Fruit fly (Drosophila melanogaster) whole organism, pupa: ENCODE measurements around the gene CG14965.

Source experiments
- CG10348 ChIP-seq: fragments of 200-800 bp; sonication (Bioruptor generic); IDR thresholded peaks from 2 replicates; pipeline ENCODE4 v1.3.6; 2022; ENCODE audit warnings: missing biosample characterization, missing genetic modification characterization
- CG12605 ChIP-seq: fragments of 200-800 bp; sonication (Bioruptor generic); IDR thresholded peaks from 2 replicates; pipeline ENCODE4 v1.3.6; 2022; ENCODE audit warnings: missing biosample characterization, missing genetic modification characterization
- CG13204 ChIP-seq: fragments of 200-800 bp; sonication (Bioruptor generic); optimal IDR thresholded peaks from 2 replicates; lab custom pipeline; 2018; ENCODE audit warnings: missing biosample characterization, mild to moderate bottlenecking, missing genetic modification characterization, moderate library complexity
- CG14655 ChIP-seq: fragments of 200-800 bp; sonication (Bioruptor generic); optimal IDR thresholded peaks from 3 replicates; lab custom pipeline; 2017; ENCODE audit warnings: mild to moderate bottlenecking, missing biosample characterization, missing genetic modification reagents, missing genetic modification characterization
- CG15710 ChIP-seq: fragments of 200-800 bp; sonication (Bioruptor generic); optimal IDR thresholded peaks from 2 replicates; lab custom pipeline; 2018; ENCODE audit warnings: missing biosample characterization, mild to moderate bottlenecking, missing genetic modification characterization, moderate library complexity
- CG17806 ChIP-seq: fragments of 200-800 bp; sonication (Bioruptor generic); optimal IDR thresholded peaks from 2 replicates; lab custom pipeline; 2018; ENCODE audit warnings: missing biosample characterization, mild to moderate bottlenecking, missing genetic modification characterization, moderate library complexity
- CG32121 ChIP-seq: fragments of 200-800 bp; sonication (Bioruptor generic); IDR thresholded peaks from 2 replicates; pipeline ENCODE4 v1.3.6; 2022; ENCODE audit warnings: missing biosample characterization, missing genetic modification characterization
- CG34367 ChIP-seq: fragments of 200-800 bp; sonication (Bioruptor generic); optimal IDR thresholded peaks from 2 replicates; lab custom pipeline; 2018; ENCODE audit warnings: missing biosample characterization, mild to moderate bottlenecking, missing genetic modification characterization
- CG4496 ChIP-seq: fragments of 200-800 bp; sonication (Bioruptor generic); IDR thresholded peaks from 3 replicates; pipeline ENCODE4 v1.3.6; 2022; ENCODE audit warnings: missing biosample characterization, missing genetic modification characterization
- CG8159 ChIP-seq: fragments of 200-800 bp; sonication (Bioruptor generic); optimal IDR thresholded peaks from 3 replicates; lab custom pipeline; 2018; ENCODE audit warnings: missing biosample characterization, mild to moderate bottlenecking, missing genetic modification characterization, moderate library complexity
- CG8301 ChIP-seq: fragments of 200-800 bp; sonication (Bioruptor generic); optimal IDR thresholded peaks from 2 replicates; lab custom pipeline; 2018; ENCODE audit warnings: missing biosample characterization, mild to moderate bottlenecking, missing genetic modification characterization
- CG9948 ChIP-seq: fragments of 200-800 bp; sonication (Bioruptor generic); optimal IDR thresholded peaks from 2 replicates; lab custom pipeline; 2018; ENCODE audit warnings: missing biosample characterization, mild to moderate bottlenecking, missing genetic modification characterization, moderate library complexity
- D1 ChIP-seq: fragments of 200-800 bp; sonication (Bioruptor generic); optimal IDR thresholded peaks from 2 replicates; lab custom pipeline; 2018; ENCODE audit warnings: missing biosample characterization, mild to moderate bottlenecking, missing genetic modification characterization, moderate library complexity
- EcR ChIP-seq: fragments of 200-800 bp; sonication (Bioruptor generic); optimal IDR thresholded peaks from 3 replicates; lab custom pipeline; 2019; ENCODE audit warnings: missing biosample characterization, missing genetic modification characterization, mild to moderate bottlenecking, moderate library complexity, missing genetic modification reagents
- Ets98B ChIP-seq: fragments of 200-800 bp; sonication (Bioruptor generic); IDR thresholded peaks from 2 replicates; pipeline ENCODE4 v1.3.6; 2022; ENCODE audit warnings: missing biosample characterization, missing genetic modification characterization
- Pif1A ChIP-seq: fragments of 200-800 bp; sonication (Bioruptor generic); optimal IDR thresholded peaks from 3 replicates; lab custom pipeline; 2016; ENCODE audit warnings: missing biosample characterization, missing genetic modification characterization
- Pif1B ChIP-seq: fragments of 200-800 bp; sonication (Bioruptor generic); optimal IDR thresholded peaks from 3 replicates; lab custom pipeline; 2016; ENCODE audit warnings: missing biosample characterization, missing genetic modification characterization
- Snoo ChIP-seq: fragments of 200-800 bp; sonication (Bioruptor generic); optimal IDR thresholded peaks from 3 replicates; lab custom pipeline; 2017; ENCODE audit warnings: missing biosample characterization, mild to moderate bottlenecking, missing genetic modification characterization, inconsistent platforms
- fd96Ca ChIP-seq: fragments of 200-800 bp; sonication (Bioruptor generic); IDR thresholded peaks from 3 replicates; pipeline ENCODE4 v1.3.6; 2022; ENCODE audit warnings: missing biosample characterization, missing genetic modification characterization
- gl ChIP-seq: fragments of 200-800 bp; sonication (Bioruptor generic); optimal IDR thresholded peaks from 2 replicates; lab custom pipeline; 2018; ENCODE audit warnings: missing biosample characterization, mild to moderate bottlenecking, missing genetic modification characterization
- rn ChIP-seq: fragments of 200-800 bp; sonication (Bioruptor generic); IDR thresholded peaks from 2 replicates; pipeline ENCODE4 v1.3.6; 2022; ENCODE audit warnings: missing biosample characterization, missing genetic modification characterization

CG14965 gene

DNA sequence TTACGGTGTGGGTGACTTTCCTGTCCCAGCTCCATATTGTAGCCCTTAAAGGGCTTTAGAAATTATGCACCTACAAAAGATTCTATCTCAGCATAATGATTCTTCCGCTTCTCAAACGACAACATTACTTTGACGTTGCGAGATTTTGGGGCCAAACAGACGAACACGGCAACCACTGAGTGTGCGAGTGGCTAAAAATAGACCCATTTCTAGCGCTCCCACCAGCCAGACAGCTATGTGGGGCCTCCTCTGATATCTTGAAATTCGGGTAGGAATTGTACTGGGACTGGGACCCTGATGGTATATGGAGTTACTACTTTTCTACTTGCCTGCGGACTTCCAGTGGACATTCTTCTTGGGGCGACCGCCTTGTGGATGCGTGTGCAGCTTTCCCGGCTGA, 14.4 kb downstream of the CG14965 start:
- TF ChIP-seq CG14655 (GFP tag; lab: Kevin White, UChicago), result no peak
- TF ChIP-seq CG15710 (tag; lab: Kevin White, UChicago), result no peak
- TF ChIP-seq CG8159 (tag; lab: Kevin White, UChicago), result no peak
- no peak for TF ChIP-seq gl (tag; lab: Kevin White, UChicago)
- no peak for TF ChIP-seq D1 (tag; lab: Kevin White, UChicago)
- TF ChIP-seq CG34367 (tag; lab: Kevin White, UChicago), result no peak
- TF ChIP-seq Pif1B (GFP tag; lab: Kevin White, UChicago), result no peak
- TF ChIP-seq Pif1A (GFP tag; lab: Kevin White, UChicago), result no peak
- TF ChIP-seq CG12605 (GFP tag; lab: Robert Waterston, UW), result no peak
- no peak for TF ChIP-seq Snoo (tag; lab: Kevin White, UChicago)
- TF ChIP-seq EcR (GFP tag; lab: Kevin White, UChicago), result no peak
- TF ChIP-seq CG10348, result no peak
- no peak for TF ChIP-seq CG32121
- TF ChIP-seq CG17806 (tag; lab: Kevin White, UChicago), result no peak
- no peak for TF ChIP-seq rn (GFP tag; lab: Robert Waterston, UW)
- no peak for TF ChIP-seq CG13204 (GFP tag; lab: Kevin White, UChicago)
- no peak for TF ChIP-seq Ets98B (GFP tag; lab: Robert Waterston, UW)
- TF ChIP-seq fd96Ca (GFP tag; lab: Robert Waterston, UW), result no peak
- no peak for TF ChIP-seq CG8301

- no peak for TF ChIP-seq CG8159 (tag; lab: Kevin White, UChicago)
- no peak for TF ChIP-seq CG10348
- no peak for TF ChIP-seq Pif1A (GFP tag; lab: Kevin White, UChicago)
- TF ChIP-seq CG17806 (tag; lab: Kevin White, UChicago), result no peak
- TF ChIP-seq CG34367 (tag; lab: Kevin White, UChicago), result no peak
- TF ChIP-seq CG12605 (GFP tag; lab: Robert Waterston, UW), result no peak
- TF ChIP-seq CG14655 (GFP tag; lab: Kevin White, UChicago), result no peak
- TF ChIP-seq D1 (tag; lab: Kevin White, UChicago), result no peak
Observed at dm6 chr3L:3172445-3172844, 19.8 kb downstream of the CG14965 start, which contains the start of gene CG14963. TSS of gene CG14963 (minus strand) at chr3L:3172545.

DNA sequence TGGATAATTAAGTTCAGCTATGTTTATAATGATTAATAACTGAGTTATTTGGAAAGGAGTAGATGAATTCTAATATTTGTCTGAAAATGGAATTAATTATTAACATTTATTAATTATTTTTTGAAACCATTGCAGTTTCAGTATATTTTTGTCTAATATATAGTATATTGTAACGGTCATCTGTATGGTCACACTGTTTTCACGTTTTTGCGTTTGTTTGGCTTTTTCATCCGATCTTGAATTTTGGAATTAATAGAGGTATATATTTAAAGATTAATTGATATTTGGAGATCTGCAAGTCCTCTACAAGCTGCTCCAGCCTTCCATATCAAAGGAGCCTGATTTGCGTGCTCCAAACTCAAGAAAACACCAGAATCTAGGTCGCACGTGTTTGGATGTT, 23.2 kb downstream of the CG14965 start, which contains the start of the genes CG32278 and CG32281:
CG32278 (plus strand) TSS at position 180 of the 400 bp plus-strand sequence.
CG32281 (plus strand) TSS at position 269 of the 400 bp plus-strand sequence.
- TF ChIP-seq gl (tag; lab: Kevin White, UChicago) (no peak), Ets98B (GFP tag; lab: Robert Waterston, UW) (no peak), Snoo (tag; lab: Kevin White, UChicago) (no peak), Pif1A (GFP tag; lab: Kevin White, UChicago) (no peak), CG9948 (tag; lab: Kevin White, UChicago) (no peak), CG32121 (no peak), EcR (GFP tag; lab: Kevin White, UChicago) (no peak), CG14655 (GFP tag; lab: Kevin White, UChicago) (no peak), Pif1B (GFP tag; lab: Kevin White, UChicago) (no peak), D1 (tag; lab: Kevin White, UChicago) (no peak)

dm6 chr3L:3166200-3166695, 26.0 kb downstream of the CG14965 start, which contains the start of gene Asciz:
TSS of gene Asciz (minus strand) at chr3L:3166250.
- no peak for TF ChIP-seq rn (GFP tag; lab: Robert Waterston, UW)
- TF ChIP-seq CG8159 (tag; lab: Kevin White, UChicago), result no peak
- TF ChIP-seq CG13204 (GFP tag; lab: Kevin White, UChicago), result no peak
- no peak for TF ChIP-seq D1 (tag; lab: Kevin White, UChicago)
- no peak for TF ChIP-seq CG32121
- TF ChIP-seq Snoo (tag; lab: Kevin White, UChicago), result no peak
- TF ChIP-seq CG10348, result no peak
- TF ChIP-seq CG4496 (GFP tag; lab: Robert Waterston, UW), result no peak
- TF ChIP-seq CG12605 (GFP tag; lab: Robert Waterston, UW), result no peak
- no peak for TF ChIP-seq Ets98B (GFP tag; lab: Robert Waterston, UW)
- TF ChIP-seq CG34367 (tag; lab: Kevin White, UChicago), result no peak
- TF ChIP-seq CG9948 (tag; lab: Kevin White, UChicago), result no peak
- no peak for TF ChIP-seq Pif1A (GFP tag; lab: Kevin White, UChicago)
- no peak for TF ChIP-seq EcR (GFP tag; lab: Kevin White, UChicago)
- TF ChIP-seq CG17806 (tag; lab: Kevin White, UChicago), result no peak
- TF ChIP-seq CG15710 (tag; lab: Kevin White, UChicago), result no peak

DNA sequence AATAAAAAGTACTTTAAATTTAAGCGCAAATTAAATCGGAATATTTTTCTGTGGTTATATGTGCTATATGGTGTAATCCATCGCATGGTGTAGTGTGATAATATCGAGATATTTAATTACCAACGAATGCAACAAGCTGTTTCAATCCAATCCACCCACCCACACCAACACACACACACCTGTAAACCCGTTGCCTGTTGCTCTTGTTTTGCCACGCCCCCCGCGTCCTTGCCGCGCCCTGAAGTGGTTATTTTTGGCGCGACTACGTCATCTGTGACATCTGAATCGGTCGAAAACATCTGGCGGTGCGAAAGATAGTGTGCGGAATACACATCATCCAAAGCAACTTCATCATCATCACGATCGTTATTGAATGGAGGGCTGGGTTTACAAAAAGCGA, 26.9 kb downstream of the CG14965 start:
- TF ChIP-seq CG8301 (no peak), CG13204 (GFP tag; lab: Kevin White, UChicago) (no peak), EcR (GFP tag; lab: Kevin White, UChicago) (peak; percentile 35)

- no peak for TF ChIP-seq Pif1A (GFP tag; lab: Kevin White, UChicago)
- TF ChIP-seq CG15710 (tag; lab: Kevin White, UChicago), result no peak
- no peak for TF ChIP-seq CG10348
- 0 out of 2 replicates have a peak, but pooled peaks have one; percentile 37 for TF ChIP-seq CG32121
- no peak for TF ChIP-seq CG34367 (tag; lab: Kevin White, UChicago)
- peak; percentile 34; the same call in 1 of the 3 replicates for TF ChIP-seq fd96Ca (GFP tag; lab: Robert Waterston, UW)
- TF ChIP-seq CG8301, result no peak
- no peak for TF ChIP-seq Pif1B (GFP tag; lab: Kevin White, UChicago)
- TF ChIP-seq Ets98B (GFP tag; lab: Robert Waterston, UW), result 0 out of 2 replicates have a peak, but pooled peaks have one; percentile 19
- no peak for TF ChIP-seq CG14655 (GFP tag; lab: Kevin White, UChicago)
- TF ChIP-seq Snoo (tag; lab: Kevin White, UChicago), result no peak
- 0 out of 3 replicates have a peak, but pooled peaks have one; percentile 58 for TF ChIP-seq CG4496 (GFP tag; lab: Robert Waterston, UW)
- no peak for TF ChIP-seq CG12605 (GFP tag; lab: Robert Waterston, UW)
- TF ChIP-seq CG8159 (tag; lab: Kevin White, UChicago), result no peak
- no peak for TF ChIP-seq CG17806 (tag; lab: Kevin White, UChicago)
- TF ChIP-seq, all 21 proteins: peak for 4
Observed at dm6 chr3L:3164951-3165350, 27.3 kb downstream of the CG14965 start, which contains the start of gene CG32280. TSS of gene CG32280 (plus strand) at chr3L:3165181.
